Worm (Caenorhabditis elegans) whole organism, L4 larva: ENCODE results near the gene ifb-2.

Source experiments
- F26F4.8 ChIP-seq: fragments of 200-800 bp; sonication (Bioruptor generic); conservative IDR thresholded peaks from 2 replicates; pipeline ENCODE4 v1.3.6; 2022; ENCODE audit warnings: missing genetic modification characterization, missing compliant biosample characterization
- F44E2.7 ChIP-seq: fragments of 200-800 bp; sonication (Bioruptor generic); IDR thresholded peaks from 2 replicates; pipeline ENCODE4 v2.1.2; 2022; ENCODE audit warnings: missing genetic modification characterization, missing compliant biosample characterization
- T26A8.4 ChIP-seq: fragments of 200-800 bp; sonication (Bioruptor generic); IDR thresholded peaks from 2 replicates; pipeline ENCODE4 v1.3.6; 2022; ENCODE audit warnings: missing genetic modification characterization, missing compliant biosample characterization
- Y5F2A.4 ChIP-seq: fragments of 200-800 bp; sonication (Bioruptor generic); optimal IDR thresholded peaks from 2 replicates; lab custom pipeline; 2018; ENCODE audit warnings: mild to moderate bottlenecking, missing genetic modification characterization, missing compliant biosample characterization
- Y75B8A.6 ChIP-seq: fragments of 200-800 bp; sonication (Bioruptor generic); IDR thresholded peaks from 2 replicates; pipeline ENCODE4 v1.3.6; 2022; ENCODE audit warnings: missing genetic modification reagents, missing genetic modification characterization, missing compliant biosample characterization
- aly-2 ChIP-seq: sonication (generic microtip); optimal IDR thresholded peaks from 2 replicates; lab custom pipeline; 2018; ENCODE audit warnings: missing biosample characterization, missing genetic modification characterization
- attf-4 ChIP-seq: sonication (generic microtip); optimal IDR thresholded peaks from 3 replicates; lab custom pipeline; 2017; ENCODE audit warnings: missing biosample characterization, missing genetic modification characterization
- ceh-28 ChIP-seq: fragments of 150-350 bp; optimal IDR thresholded peaks from 2 replicates; lab custom pipeline; 2014; ENCODE audit warnings: missing biosample characterization, missing genetic modification reagents, missing genetic modification characterization
- ceh-62 ChIP-seq: sonication (generic microtip); optimal IDR thresholded peaks from 2 replicates; lab custom pipeline; 2017; ENCODE audit warnings: missing biosample characterization, missing genetic modification characterization
- ces-1 ChIP-seq: fragments of 150-350 bp; sonication (generic microtip); optimal IDR thresholded peaks from 4 replicates; lab custom pipeline; 2014; ENCODE audit warnings: missing biosample characterization, missing genetic modification reagents, missing genetic modification characterization
- dmd-9 ChIP-seq: fragments of 200-800 bp; sonication (Bioruptor generic); IDR thresholded peaks from 2 replicates; pipeline ENCODE4 v1.3.6; 2022; ENCODE audit warnings: missing genetic modification reagents, missing genetic modification characterization, missing compliant biosample characterization
- dpl-1 ChIP-seq: fragments of 150-350 bp; optimal IDR thresholded peaks from 2 replicates; lab custom pipeline; 2014; ENCODE audit warnings: missing biosample characterization, missing genetic modification reagents, missing genetic modification characterization
- egl-43 ChIP-seq: fragments of 200-800 bp; sonication (Bioruptor generic); IDR thresholded peaks from 2 replicates; pipeline ENCODE4 v1.3.6; 2022; ENCODE audit warnings: missing genetic modification reagents, missing genetic modification characterization, missing compliant biosample characterization
- fkh-10 ChIP-seq: fragments of 150-350 bp; optimal IDR thresholded peaks from 2 replicates; lab custom pipeline; 2014; ENCODE audit warnings: missing biosample characterization, missing genetic modification reagents, missing genetic modification characterization
- hif-1 ChIP-seq, 2 experiments: sonication (generic microtip); optimal IDR thresholded peaks; 2 replicates each; lab custom pipeline; 2016 to 2017; ENCODE audit warnings: missing compliant biosample characterization in 2 of 2, missing genetic modification characterization in 2 of 2, missing genetic modification reagents in 2 of 2, missing genotype in 2 of 2, mild to moderate bottlenecking in 1 of 2
- hlh-30 ChIP-seq: sonication (generic microtip); optimal IDR thresholded peaks from 2 replicates; lab custom pipeline; 2017; ENCODE audit warnings: antibody characterized with exemption, mild to moderate bottlenecking, missing genetic modification characterization, missing compliant biosample characterization; ENCODE audit not compliant: insufficient read depth
- lim-7 ChIP-seq: fragments of 200-800 bp; sonication (Bioruptor generic); IDR thresholded peaks from 2 replicates; pipeline ENCODE4 v1.3.6; 2022; ENCODE audit warnings: missing genetic modification characterization, missing compliant biosample characterization
- lin-1 ChIP-seq: fragments of 200-800 bp; sonication (Bioruptor generic); IDR thresholded peaks from 2 replicates; pipeline ENCODE4 v1.3.6; 2022; ENCODE audit warnings: missing genetic modification reagents, missing genetic modification characterization, missing compliant biosample characterization
- lin-13 ChIP-seq: fragments of 150-350 bp; optimal IDR thresholded peaks from 2 replicates; lab custom pipeline; 2014; ENCODE audit warnings: missing biosample characterization, missing genetic modification reagents, missing genetic modification characterization
- lin-15B ChIP-seq: fragments of 150-350 bp; sonication (generic microtip); optimal IDR thresholded peaks from 3 replicates; lab custom pipeline; 2014; ENCODE audit warnings: missing biosample characterization, missing genetic modification characterization
- lin-29 ChIP-seq: fragments of 200-800 bp; sonication (Bioruptor generic); IDR thresholded peaks from 2 replicates; pipeline ENCODE4 v1.3.6; 2022; ENCODE audit warnings: missing genetic modification reagents, missing genetic modification characterization, missing compliant biosample characterization
- lin-39 ChIP-seq: fragments of 150-350 bp; optimal IDR thresholded peaks from 2 replicates; lab custom pipeline; 2014; ENCODE audit warnings: missing biosample characterization, missing genetic modification reagents, missing genetic modification characterization
- mdt-29 ChIP-seq: fragments of 200-800 bp; sonication (Bioruptor generic); IDR thresholded peaks from 2 replicates; pipeline ENCODE4 v1.3.6; 2022; ENCODE audit warnings: missing genetic modification reagents, missing genetic modification characterization, missing compliant biosample characterization
- mxl-2 ChIP-seq: fragments of 200-800 bp; sonication (Bioruptor generic); conservative IDR thresholded peaks from 2 replicates; pipeline ENCODE4 v1.3.6; 2022; ENCODE audit warnings: missing genetic modification reagents, missing genetic modification characterization, missing compliant biosample characterization
- nhr-10 ChIP-seq: fragments of 150-350 bp; optimal IDR thresholded peaks from 2 replicates; lab custom pipeline; 2014; ENCODE audit warnings: missing biosample characterization, missing genetic modification characterization
- nhr-25 ChIP-seq: sonication (generic microtip); optimal IDR thresholded peaks from 2 replicates; lab custom pipeline; 2017; ENCODE audit warnings: missing genetic modification characterization, mild to moderate bottlenecking, missing compliant biosample characterization, antibody characterized with exemption, moderate library complexity, borderline replicate concordance; ENCODE audit not compliant: insufficient read depth
- nhr-41 ChIP-seq: fragments of 200-800 bp; sonication (Bioruptor generic); IDR thresholded peaks from 2 replicates; pipeline ENCODE4 v1.3.6; 2022; ENCODE audit warnings: missing genetic modification reagents, missing genetic modification characterization, missing compliant biosample characterization
- nhr-42 ChIP-seq: fragments of 200-800 bp; sonication (Bioruptor generic); IDR thresholded peaks from 2 replicates; pipeline ENCODE4 v1.3.6; 2022; ENCODE audit warnings: missing genetic modification characterization, missing compliant biosample characterization
- saeg-2 ChIP-seq: fragments of 200-800 bp; sonication (Bioruptor generic); IDR thresholded peaks from 2 replicates; pipeline ENCODE4 v1.3.6; 2022; ENCODE audit warnings: missing genetic modification reagents, missing genetic modification characterization, missing compliant biosample characterization
- sdz-12 ChIP-seq: fragments of 200-800 bp; sonication (Bioruptor generic); optimal IDR thresholded peaks from 2 replicates; lab custom pipeline; 2018; ENCODE audit warnings: mild to moderate bottlenecking, missing genetic modification characterization, missing compliant biosample characterization

The ifb-2 gene

DNA sequence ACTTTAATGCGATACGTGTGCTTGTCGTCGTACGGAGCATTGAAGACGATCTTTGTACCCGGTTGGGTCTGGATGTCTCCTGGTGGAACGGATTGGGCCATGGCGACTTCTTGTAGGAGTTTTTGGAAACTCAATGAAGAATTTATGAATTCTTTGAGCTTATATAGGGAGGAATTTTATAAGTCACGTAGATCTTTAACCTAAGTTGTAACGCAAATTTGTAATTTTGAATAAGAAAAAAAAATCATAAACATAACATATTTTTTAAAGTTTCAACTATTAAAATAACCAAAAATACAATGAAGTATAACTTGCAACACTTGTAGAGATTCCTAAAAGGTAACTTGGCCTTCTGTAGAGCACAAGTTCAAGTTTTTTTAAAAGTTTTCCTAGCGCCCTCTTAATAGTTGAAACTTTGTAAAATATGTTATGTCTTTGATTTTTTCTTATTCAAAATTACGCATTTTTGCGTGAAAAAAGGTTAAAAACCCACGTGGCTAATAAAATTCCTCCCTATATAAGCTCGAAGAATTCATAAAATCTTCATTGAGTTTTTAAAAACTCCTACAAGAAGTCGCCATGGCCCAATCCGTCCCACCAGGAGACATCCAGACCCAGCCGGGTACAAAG lies 47.5 kb downstream of the ifb-2 start, which contains the start of the genes msp-63 and msp-142:
msp-63 (minus strand) TSS at position 101 of the 630 bp plus-strand sequence.
msp-142 (plus strand) TSS at position 580 of the 630 bp plus-strand sequence.
- TF ChIP-seq egl-43 (GFP tag; lab: Robert Waterston, UW) (no peak), lin-1 (no peak), aly-2 (tag; lab: Kevin White, UChicago) (no peak), ces-1 (GFP tag; lab: Kevin White, UChicago) (no peak), lin-39 (tag; lab: Kevin White, UChicago) (no peak), nhr-41 (GFP tag; lab: Robert Waterston, UW) (no peak), mxl-2 (GFP tag; lab: Robert Waterston, UW) (no peak), T26A8.4 (no peak), lin-13 (GFP tag; lab: Kevin White, UChicago) (no peak)
- TF ChIP-seq, all 104 proteins: peak for 0

DNA sequence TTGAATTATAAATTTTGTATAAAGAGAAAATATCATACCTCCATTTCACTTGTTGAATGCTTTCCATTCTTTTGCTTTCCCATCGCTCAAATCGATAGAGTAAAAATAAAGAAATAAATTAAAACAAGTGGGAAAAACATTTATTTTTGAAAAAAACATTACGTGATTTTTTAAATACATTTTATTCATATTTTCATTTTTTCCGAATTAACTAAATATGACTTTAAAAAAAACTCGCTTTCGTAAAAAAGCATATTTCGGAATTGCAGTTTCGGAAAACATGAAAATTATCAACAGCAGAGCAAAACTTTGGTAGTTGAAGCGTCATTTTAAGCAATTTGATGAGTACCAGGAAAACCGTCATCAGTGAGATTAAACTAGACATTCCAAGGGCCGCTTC lies 49.6 kb downstream of the ifb-2 start, which contains the start of gene K05F1.8:
K05F1.8 (minus strand) TSS at position 101 of the 400 bp plus-strand sequence.
- no peak for TF ChIP-seq nhr-10 (tag; lab: Kevin White, UChicago)
- TF ChIP-seq hif-1 (tag; optimal IDR thresholded peaks at IDR 0.05; lab: Kevin White, UChicago) = no peak
- TF ChIP-seq dmd-9 (GFP tag; lab: Robert Waterston, UW) = no peak
- no peak for TF ChIP-seq ceh-62 (tag; lab: Kevin White, UChicago)
- no peak for TF ChIP-seq dpl-1
- TF ChIP-seq F26F4.8 = no peak
- TF ChIP-seq ceh-28 (tag; lab: Kevin White, UChicago) = no peak
- TF ChIP-seq lim-7 (GFP tag; lab: Robert Waterston, UW) = no peak
- no peak for TF ChIP-seq sdz-12 (GFP tag; lab: Kevin White, UChicago)
- TF ChIP-seq lin-15B (tag; lab: Kevin White, UChicago) = no peak
- no peak for TF ChIP-seq fkh-10 (GFP tag; lab: Kevin White, UChicago)
- TF ChIP-seq nhr-25 (tag; lab: Kevin White, UChicago) = no peak
- no peak for TF ChIP-seq saeg-2 (GFP tag; lab: Robert Waterston, UW)

DNA sequence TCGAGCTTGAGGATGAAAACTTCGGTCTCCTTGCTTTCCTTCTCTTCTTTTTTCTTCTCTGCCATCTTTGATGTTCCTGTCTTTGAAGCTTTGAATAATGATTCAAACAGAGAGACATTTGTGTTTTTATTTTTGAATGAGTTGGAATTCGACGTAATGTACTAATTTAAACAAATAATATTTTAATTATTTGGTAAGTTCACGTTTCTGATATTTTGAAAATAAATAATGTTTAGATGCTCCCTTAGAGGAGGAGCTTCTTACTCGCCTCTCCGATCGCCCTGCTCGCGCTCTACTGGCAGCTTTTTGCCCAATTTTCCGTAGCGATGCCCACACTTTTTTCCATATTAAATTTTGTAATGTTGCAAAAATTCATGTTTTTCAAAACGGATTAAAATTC lies 51.1 kb downstream of the ifb-2 start, which contains the start of the genes K05F1.9 and K05F1.1:
K05F1.9 (minus strand) TSS at position 101 of the 400 bp plus-strand sequence.
K05F1.1 (plus strand) TSS at position 308 of the 400 bp plus-strand sequence.
- TF ChIP-seq Y75B8A.6 (GFP tag; lab: Robert Waterston, UW) = no peak
- TF ChIP-seq attf-4 (tag; lab: Kevin White, UChicago) = no peak
- no peak for TF ChIP-seq F44E2.7
- TF ChIP-seq hlh-30 (tag; lab: Kevin White, UChicago) = no peak
- TF ChIP-seq mdt-29 (GFP tag; lab: Robert Waterston, UW) = no peak
- no peak for TF ChIP-seq Y5F2A.4 (GFP tag; lab: Kevin White, UChicago)
- no peak for TF ChIP-seq nhr-42 (GFP tag; lab: Robert Waterston, UW)
- TF ChIP-seq lin-29 (GFP tag; lab: Robert Waterston, UW) = no peak
